Fruit fly (Drosophila melanogaster) Kc167 (cell line): ENCODE results near the gene CG9733.

Source experiments
- Myc ChIP-seq: fragments of >200 bp; optimal IDR thresholded peaks from 2 replicates; lab custom pipeline; 2017; ENCODE audit warnings: missing external identifiers
- Sin3A ChIP-seq: fragments of >200 bp; optimal IDR thresholded peaks from 2 replicates; lab custom pipeline; 2018; ENCODE audit warnings: missing external identifiers
- h ChIP-seq: fragments of >200 bp; optimal IDR thresholded peaks from 3 replicates; lab custom pipeline; 2018; ENCODE audit warnings: missing external identifiers
- insv ChIP-seq: fragments of >200 bp; optimal IDR thresholded peaks from 3 replicates; lab custom pipeline; 2018; ENCODE audit warnings: missing external identifiers
- psq ChIP-seq: fragments of >200 bp; optimal IDR thresholded peaks from 2 replicates; lab custom pipeline; 2017; ENCODE audit warnings: missing external identifiers
- ttk ChIP-seq: sonication (Bioruptor generic); optimal IDR thresholded peaks from 2 replicates; lab custom pipeline; 2017; ENCODE audit warnings: missing external identifiers

DNA sequence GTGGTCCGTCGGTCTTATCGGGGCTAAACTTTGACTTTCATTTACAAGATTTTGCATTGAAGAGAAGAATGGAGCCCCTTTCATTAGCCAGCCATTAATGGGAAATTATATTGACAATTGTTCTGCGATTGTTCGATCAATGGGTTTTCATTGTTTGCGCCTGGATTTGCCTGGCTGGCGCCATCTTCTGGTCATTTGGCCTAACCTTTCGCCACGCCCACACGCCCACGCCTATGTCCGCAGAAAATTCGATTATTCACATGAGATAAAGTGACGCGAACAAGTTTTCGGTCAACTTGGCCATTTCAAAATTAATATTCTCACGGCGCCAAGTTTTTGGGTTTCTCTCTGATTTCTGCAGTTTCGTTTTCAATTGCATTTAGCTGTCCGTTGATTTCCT is 48.1 kb upstream of the CG9733 start:
- TF ChIP-seq ttk (lab: Kevin White, UChicago) (no peak), psq (lab: Kevin White, UChicago) (no peak), Sin3A (lab: Kevin White, UChicago) (no peak), insv (lab: Kevin White, UChicago) (no peak), h (no peak), Myc (lab: Kevin White, UChicago) (no peak)
